Worm (Caenorhabditis elegans) whole organism, L1 larva: ENCODE measurements around the gene clec-88.

Experiments used
- C04F5.9 ChIP-seq: sonication (generic microtip); optimal IDR thresholded peaks from 2 replicates; lab custom pipeline; 2016; ENCODE audit warnings: missing genetic modification characterization, missing compliant biosample characterization
- C16A3.4 ChIP-seq: fragments of 150-350 bp; optimal IDR thresholded peaks from 2 replicates; lab custom pipeline; 2014; ENCODE audit warnings: missing biosample characterization, missing genetic modification characterization
- C34B4.2 ChIP-seq: sonication (generic microtip); optimal IDR thresholded peaks from 2 replicates; lab custom pipeline; 2017; ENCODE audit warnings: mild to moderate bottlenecking, missing genetic modification characterization, missing compliant biosample characterization
- F16B12.6 ChIP-seq: fragments of 150-350 bp; optimal IDR thresholded peaks from 2 replicates; lab custom pipeline; 2014; ENCODE audit warnings: missing biosample characterization, missing genetic modification characterization
- aly-2 ChIP-seq: fragments of 150-350 bp; optimal IDR thresholded peaks from 2 replicates; lab custom pipeline; 2014; ENCODE audit warnings: missing biosample characterization, missing genetic modification characterization
- blmp-1 ChIP-seq: fragments of 150-350 bp; optimal IDR thresholded peaks from 2 replicates; lab custom pipeline; 2014; ENCODE audit warnings: missing biosample characterization, missing genetic modification characterization
- ceh-8 ChIP-seq: fragments of 200-800 bp; sonication (Bioruptor generic); optimal IDR thresholded peaks from 2 replicates; lab custom pipeline; 2018; ENCODE audit warnings: mild to moderate bottlenecking, missing genetic modification characterization, moderate library complexity, missing compliant biosample characterization
- dpl-1 ChIP-seq, 3 experiments: fragments of 150-350 bp in 2 of 3; sonication (generic microtip) in 1 of 3; optimal IDR thresholded peaks; 2 replicates each; lab custom pipeline; 2014 to 2017; ENCODE audit warnings: missing biosample characterization in 3 of 3, missing genetic modification characterization in 3 of 3, missing genetic modification reagents in 3 of 3
- dsc-1 ChIP-seq: sonication (generic microtip); optimal IDR thresholded peaks from 2 replicates; lab custom pipeline; 2016; ENCODE audit warnings: mild to moderate bottlenecking, missing genetic modification characterization, missing compliant biosample characterization
- efl-1 ChIP-seq, 4 experiments: fragments of 150-350 bp; optimal IDR thresholded peaks in 3 of 4; peaks in 1 of 4; 1 replicate in 1 of 4; 2 replicates in 3 of 4; lab custom pipeline; 2014; ENCODE audit warnings: missing biosample characterization in 2 of 4, missing genetic modification characterization in 2 of 4, missing genetic modification reagents in 2 of 4
- elt-3 ChIP-seq, 6 experiments: fragments of 150-350 bp in 1 of 6; sonication (generic microtip); optimal IDR thresholded peaks; 2 replicates each; lab custom pipeline; 2017 to 2018; ENCODE audit warnings: missing biosample characterization in 6 of 6, missing genetic modification characterization in 6 of 6, inconsistent platforms in 1 of 6
- ets-5 ChIP-seq: fragments of 200-800 bp; sonication (Bioruptor generic); IDR thresholded peaks from 2 replicates; pipeline ENCODE4 v1.3.6; 2022; ENCODE audit warnings: missing genetic modification characterization, missing compliant biosample characterization
- fkh-4 ChIP-seq: sonication (generic microtip); optimal IDR thresholded peaks from 2 replicates; lab custom pipeline; 2016; ENCODE audit warnings: missing compliant biosample characterization, missing genetic modification characterization, borderline replicate concordance
- fos-1 ChIP-seq: fragments of 150-350 bp; optimal IDR thresholded peaks from 2 replicates; lab custom pipeline; 2014; ENCODE audit warnings: missing biosample characterization, missing genetic modification characterization
- grh-1 ChIP-seq: fragments of 200-800 bp; sonication (Bioruptor generic); IDR thresholded peaks from 2 replicates; pipeline ENCODE4 v1.3.6; 2022; ENCODE audit warnings: missing genetic modification reagents, missing genetic modification characterization, missing compliant biosample characterization
- hlh-4 ChIP-seq: sonication (generic microtip); optimal IDR thresholded peaks from 2 replicates; lab custom pipeline; 2016; ENCODE audit warnings: mild to moderate bottlenecking, missing genetic modification characterization, missing compliant biosample characterization
- hpl-2 ChIP-seq: fragments of 150-350 bp; optimal IDR thresholded peaks from 2 replicates; lab custom pipeline; 2014; ENCODE audit warnings: missing biosample characterization, missing genetic modification reagents, missing genetic modification characterization
- lin-13 ChIP-seq: fragments of 150-350 bp; optimal IDR thresholded peaks from 2 replicates; lab custom pipeline; 2014; ENCODE audit warnings: missing biosample characterization, missing genetic modification reagents, missing genetic modification characterization
- lin-14 ChIP-seq: fragments of 200-800 bp; sonication (Bioruptor generic); optimal IDR thresholded peaks from 2 replicates; lab custom pipeline; 2018; ENCODE audit warnings: mild to moderate bottlenecking, missing genetic modification characterization, moderate library complexity, missing compliant biosample characterization
- lin-15B ChIP-seq: fragments of 150-350 bp; sonication (generic microtip); optimal IDR thresholded peaks from 3 replicates; lab custom pipeline; 2014; ENCODE audit warnings: missing biosample characterization, missing genetic modification characterization
- lin-39 ChIP-seq: fragments of 150-350 bp; optimal IDR thresholded peaks from 2 replicates; lab custom pipeline; 2014; ENCODE audit warnings: missing biosample characterization, missing genetic modification reagents, missing genetic modification characterization
- lsy-2 ChIP-seq, 2 experiments: fragments of 150-350 bp; optimal IDR thresholded peaks; 2 replicates each; lab custom pipeline; 2014; ENCODE audit warnings: missing biosample characterization in 2 of 2, missing genetic modification characterization in 2 of 2
- mep-1 ChIP-seq: fragments of 150-350 bp; optimal IDR thresholded peaks from 2 replicates; lab custom pipeline; 2014; ENCODE audit warnings: missing biosample characterization, missing genetic modification characterization
- nhr-20 ChIP-seq: sonication (generic microtip); optimal IDR thresholded peaks from 2 replicates; lab custom pipeline; 2016; ENCODE audit warnings: mild to moderate bottlenecking, missing genetic modification characterization, missing compliant biosample characterization
- nhr-71 ChIP-seq: sonication (generic microtip); optimal IDR thresholded peaks from 2 replicates; lab custom pipeline; 2016; ENCODE audit warnings: mild to moderate bottlenecking, missing genetic modification characterization, moderate library complexity, missing compliant biosample characterization
- nhr-76 ChIP-seq: sonication (generic microtip); optimal IDR thresholded peaks from 2 replicates; lab custom pipeline; 2017; ENCODE audit warnings: missing biosample characterization, missing genetic modification characterization
- nhr-85 ChIP-seq: sonication (generic microtip); peaks from one replicate; lab custom pipeline; 2016; ENCODE audit warnings: missing genetic modification characterization, inconsistent platforms, missing compliant biosample characterization
- pag-3 ChIP-seq: sonication (generic microtip); optimal IDR thresholded peaks from 2 replicates; lab custom pipeline; 2017; ENCODE audit warnings: missing genetic modification characterization, mild to moderate bottlenecking, missing compliant biosample characterization, antibody characterized with exemption, borderline replicate concordance; ENCODE audit not compliant: insufficient read depth
- snu-23 ChIP-seq: sonication (generic microtip); optimal IDR thresholded peaks from 2 replicates; lab custom pipeline; 2016; ENCODE audit warnings: missing genetic modification characterization, missing compliant biosample characterization
- sptf-1 ChIP-seq: fragments of 150-350 bp; optimal IDR thresholded peaks from 2 replicates; lab custom pipeline; 2014; ENCODE audit warnings: missing biosample characterization, missing genetic modification characterization
- tbx-2 ChIP-seq: sonication (generic microtip); optimal IDR thresholded peaks from 2 replicates; lab custom pipeline; 2016; ENCODE audit warnings: missing genetic modification characterization, missing compliant biosample characterization
- unc-130 ChIP-seq: fragments of 150-350 bp; optimal IDR thresholded peaks from 2 replicates; lab custom pipeline; 2017; ENCODE audit warnings: missing biosample characterization, missing genetic modification characterization, inconsistent platforms
- unc-98 ChIP-seq: fragments of 200-800 bp; sonication (Bioruptor generic); IDR thresholded peaks from 2 replicates; pipeline ENCODE4 v1.3.6; 2022; ENCODE audit warnings: missing genetic modification characterization, missing compliant biosample characterization
- xbp-1 ChIP-seq: sonication (generic microtip); optimal IDR thresholded peaks from 2 replicates; lab custom pipeline; 2016; ENCODE audit warnings: missing genetic modification characterization, missing compliant biosample characterization
- zag-1 ChIP-seq: fragments of 150-350 bp; optimal IDR thresholded peaks from 2 replicates; lab custom pipeline; 2014; ENCODE audit warnings: missing biosample characterization, missing genetic modification characterization
- zip-4 ChIP-seq: fragments of 200-800 bp; sonication (Bioruptor generic); optimal IDR thresholded peaks from 2 replicates; lab custom pipeline; 2018; ENCODE audit warnings: mild to moderate bottlenecking, missing genetic modification characterization, moderate library complexity, missing compliant biosample characterization
- ztf-11 ChIP-seq, 2 experiments: sonication (generic microtip); optimal IDR thresholded peaks; 2 replicates each; lab custom pipeline; 2016 to 2017; ENCODE audit warnings: missing genetic modification characterization in 2 of 2, missing biosample characterization in 1 of 2, missing compliant biosample characterization in 1 of 2

clec-88 gene

DNA sequence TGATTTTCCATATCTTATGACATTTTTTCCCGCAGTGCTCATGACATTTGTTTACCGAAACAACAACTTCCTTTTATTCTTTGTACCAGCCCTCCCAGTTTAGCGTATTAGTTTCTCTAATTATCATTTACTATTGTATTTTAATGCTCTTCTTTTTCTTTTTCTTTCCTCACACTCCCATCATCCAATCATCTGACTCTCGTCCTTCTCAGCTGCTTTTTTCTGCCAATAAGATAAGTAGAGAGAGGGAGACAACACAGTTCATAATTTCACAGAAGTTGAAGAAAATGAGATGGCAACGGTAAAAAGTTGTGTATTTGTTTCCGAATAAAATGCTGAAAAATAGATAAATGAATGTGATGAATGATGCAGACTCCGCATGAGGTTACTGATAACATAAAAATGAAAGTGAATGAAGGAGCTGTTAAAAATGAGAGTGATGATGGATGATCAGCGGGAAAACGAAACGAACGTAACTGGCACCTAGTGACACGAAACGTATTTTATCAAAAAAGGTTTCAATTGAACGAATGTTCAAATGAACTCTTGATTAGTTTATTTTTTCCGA is 11.9 kb downstream of the clec-88 start (continued):
- no peak for TF ChIP-seq aly-2 (tag; lab: Kevin White, UChicago)
- TF ChIP-seq zip-4: no peak
- no peak for TF ChIP-seq nhr-76
- TF ChIP-seq xbp-1: no peak
- no peak for TF ChIP-seq C04F5.9 (tag; lab: Kevin White, UChicago)
- TF ChIP-seq pag-3 (tag; lab: Kevin White, UChicago): no peak
- no peak for TF ChIP-seq elt-3 (tag; optimal IDR thresholded peaks at IDR 0.05; lab: Kevin White, UChicago)
- no peak for TF ChIP-seq C34B4.2 (tag; lab: Kevin White, UChicago)
- TF ChIP-seq C16A3.4 (tag; lab: Kevin White, UChicago): no peak
- no peak for TF ChIP-seq dpl-1 (GFP tag; optimal IDR thresholded peaks at IDR 0.05; lab: Kevin White, UChicago)
- no peak for TF ChIP-seq unc-98 (GFP tag; lab: Robert Waterston, UW)
- peak; percentile 13 for TF ChIP-seq lin-14 (GFP tag; lab: Kevin White, UChicago)
- no peak for TF ChIP-seq efl-1 (optimal IDR thresholded peaks at IDR 0.05; lab: Kevin White, UChicago)
- TF ChIP-seq efl-1 (GFP tag; optimal IDR thresholded peaks at IDR 0.05 in 1 of 2; lab: Kevin White, UChicago): peak in 1 of 2 experiments; percentile 29
- no peak for TF ChIP-seq lin-39 (tag; lab: Kevin White, UChicago)

ce11 chrII:6379038-6379563 is 13.6 kb downstream of the clec-88 start:
- TF ChIP-seq grh-1 (GFP tag; lab: Robert Waterston, UW) (no peak), dsc-1 (tag; lab: Kevin White, UChicago) (no peak), zag-1 (tag; lab: Kevin White, UChicago) (no peak), ztf-11 (tag; optimal IDR thresholded peaks at IDR 0.05; lab: Kevin White, UChicago) (no peak), hlh-4 (tag; lab: Kevin White, UChicago) (no peak), snu-23 (GFP tag; lab: Kevin White, UChicago) (peak; percentile 27), sptf-1 (no peak), lsy-2 (tag; optimal IDR thresholded peaks at IDR 0.05; lab: Kevin White, UChicago) (no peak), ets-5 (GFP tag; lab: Robert Waterston, UW) (no peak), fos-1 (no peak), nhr-20 (peak; percentile 36), nhr-85 (peak; percentile 75), ceh-8 (no peak), unc-130 (tag; lab: Kevin White, UChicago) (no peak), blmp-1 (tag; lab: Kevin White, UChicago) (peak; percentile 73), mep-1 (tag; lab: Kevin White, UChicago) (no peak), lin-15B (tag; lab: Kevin White, UChicago) (no peak), lin-13 (no peak), F16B12.6 (no peak), hpl-2 (GFP tag; lab: Kevin White, UChicago) (no peak), xbp-1 (no peak), tbx-2 (tag; lab: Kevin White, UChicago) (peak; percentile 5), nhr-71 (tag; lab: Kevin White, UChicago) (peak; percentile 54), fkh-4 (tag; lab: Kevin White, UChicago) (no peak), elt-3 (tag; optimal IDR thresholded peaks at IDR 0.05; lab: Kevin White, UChicago) (peak in 4 of 6 experiments; percentile 22 to 62 (median 44))
- TF ChIP-seq, all 84 proteins: peak for 7

ce11 chrII:6380866-6381265 is 15.3 kb downstream of the clec-88 start, which contains the start of gene F58F12.12:
Gene F58F12.12, plus strand, starts transcription at chrII:6381166.
- TF ChIP-seq blmp-1 (tag; lab: Kevin White, UChicago) (peak; percentile 5), C04F5.9 (tag; lab: Kevin White, UChicago) (no peak)
